Worm (Caenorhabditis elegans): Measurements from ENCODE around the gene C50B6.1.
A peak's percentile ranks its signal among the peaks of the same experiment; 100 is the strongest.

C50B6.1 gene

DNA sequence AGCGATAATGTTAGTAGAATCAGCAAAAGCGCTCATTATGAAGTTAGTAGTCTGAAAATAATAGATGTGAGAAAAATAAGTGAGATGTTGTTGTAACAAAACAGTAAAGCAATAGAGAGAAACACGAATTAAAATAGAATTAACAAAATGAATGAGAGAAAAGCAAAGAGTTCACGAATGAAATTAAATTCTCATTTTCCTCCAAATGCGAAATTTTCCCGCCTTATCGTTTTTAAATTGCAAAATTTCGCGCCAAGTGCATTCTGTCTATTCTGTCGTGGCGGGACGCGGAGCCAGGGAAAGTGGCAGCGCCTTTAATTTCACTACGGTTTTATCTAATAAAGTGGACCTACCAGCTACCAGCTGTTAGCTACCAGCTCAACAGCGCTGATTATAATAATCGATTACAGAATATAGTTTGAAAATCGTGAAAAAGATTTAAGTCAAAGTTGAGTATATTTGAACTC, 3.5 kb downstream of the C50B6.1 start, which contains the start of gene nasp-2 (continued):
- TF ChIP-seq dox-1 (GFP tag; IDR thresholded peaks at IDR 0.05) (peak; percentile 97), cebp-2 (GFP tag; IDR thresholded peaks at IDR 0.05) (no peak), nhr-27 (tag; optimal IDR thresholded peaks at IDR 0.05) (no peak), lin-40 (tag; optimal IDR thresholded peaks at IDR 0.05) (no peak), lir-1 (GFP tag; conservative IDR thresholded peaks at IDR 0.05) (peak; percentile 84), Y95B8A.8 (GFP tag; IDR thresholded peaks at IDR 0.05) (peak; percentile 97), efl-1 (GFP tag; optimal IDR thresholded peaks at IDR 0.05) (peak; percentile 100), lsy-27 (tag; optimal IDR thresholded peaks at IDR 0.05; ENCODE audit: borderline replicate concordance, insufficient read depth) (no peak), madf-3 (GFP tag; IDR thresholded peaks at IDR 0.05) (peak; percentile 94), tbp1 (GFP tag; optimal IDR thresholded peaks at IDR 0.05) (peak; percentile 73), Y67H2A.10 (GFP tag; conservative IDR thresholded peaks at IDR 0.05) (peak; percentile 84), F23B12.7 (tag; optimal IDR thresholded peaks at IDR 0.05; ENCODE audit: insufficient read depth) (peak; percentile 43), F49E8.2 (tag; optimal IDR thresholded peaks at IDR 0.05; ENCODE audit: insufficient read depth) (peak; percentile 96), ceh-91 (GFP tag; IDR thresholded peaks at IDR 0.05) (peak; percentile 99), atf-7 (tag; optimal IDR thresholded peaks at IDR 0.05) (no peak), unc-130 (GFP tag; optimal IDR thresholded peaks at IDR 0.05) (peak; percentile 90), sdz-38 (tag; optimal IDR thresholded peaks at IDR 0.05) (no peak), bed-1 (GFP tag; IDR thresholded peaks at IDR 0.05) (no peak), attf-6 (GFP tag; IDR thresholded peaks at IDR 0.05) (peak; percentile 89), F52B5.7 (tag; optimal IDR thresholded peaks at IDR 0.05) (no peak), F57A8.1 (GFP tag; optimal IDR thresholded peaks at IDR 0.05) (no peak), mxl-1 (tag; optimal IDR thresholded peaks at IDR 0.05) (no peak), F22D6.2 (tag; optimal IDR thresholded peaks at IDR 0.05) (no peak), ceh-27 (GFP tag; optimal IDR thresholded peaks at IDR 0.05) (peak; percentile 5), C17E4.6 (GFP tag; IDR thresholded peaks at IDR 0.05) (peak; percentile 88), zim-3 (tag; optimal IDR thresholded peaks at IDR 0.05) (no peak), akir-1 (GFP tag; optimal IDR thresholded peaks at IDR 0.05) (no peak), K11D2.4 (GFP tag; IDR thresholded peaks at IDR 0.05) (no peak), Y56A3A.18 (GFP tag; IDR thresholded peaks at IDR 0.05) (no peak), Y53F4B.3 (GFP tag; IDR thresholded peaks at IDR 0.05) (peak; percentile 89), snpc-3.4 (tag; optimal IDR thresholded peaks at IDR 0.05) (peak; percentile 95)

DNA sequence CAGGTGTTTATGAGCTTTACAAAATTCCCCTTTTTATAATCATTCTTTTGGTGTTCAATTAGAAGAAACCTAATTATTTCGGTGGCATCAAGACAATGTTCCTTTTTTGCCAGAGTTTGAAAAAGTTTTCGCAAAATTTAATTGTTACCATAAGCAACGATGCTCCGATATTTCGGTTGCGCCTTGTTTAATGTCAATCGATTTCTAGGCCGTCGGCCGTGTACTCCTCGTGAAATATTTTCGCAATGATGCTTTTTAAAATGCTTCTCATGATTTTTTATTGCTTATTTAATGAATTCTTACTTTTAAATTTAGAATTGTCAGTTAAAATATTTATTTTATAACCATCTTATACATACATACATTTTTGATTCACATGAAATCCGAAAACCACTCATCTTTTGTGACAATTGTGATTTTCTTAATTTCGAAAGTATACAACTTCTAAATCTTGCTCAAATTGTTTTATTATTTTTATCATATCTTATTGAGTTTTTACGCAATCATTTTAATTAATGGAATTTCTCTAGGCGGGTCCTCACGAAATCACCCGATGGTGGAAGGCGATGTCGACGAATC, 4.4 kb downstream of the C50B6.1 start, which contains the start of gene C50B6.3:
C50B6.3 (plus strand) TSS at position 529 of the 579 bp plus-strand sequence.
- no peak for TF ChIP-seq aptf-3 (GFP tag; IDR thresholded peaks at IDR 0.05)
- TF ChIP-seq F23B12.7 (tag; optimal IDR thresholded peaks at IDR 0.05; ENCODE audit: insufficient read depth): no peak
- TF ChIP-seq F37B4.10 (GFP tag; IDR thresholded peaks at IDR 0.05): no peak
- no peak for TF ChIP-seq mes-4 (tag; optimal IDR thresholded peaks at IDR 0.05)
- no peak for TF ChIP-seq lin-26 (GFP tag; IDR thresholded peaks at IDR 0.05)
- no peak for TF ChIP-seq T07F8.4 (tag; optimal IDR thresholded peaks at IDR 0.05)
- no peak for TF ChIP-seq nhr-90 (tag; optimal IDR thresholded peaks at IDR 0.05)
- no peak for TF ChIP-seq egl-18 (GFP tag; IDR thresholded peaks at IDR 0.05)
- TF ChIP-seq ztf-6 (GFP tag; IDR thresholded peaks at IDR 0.05): no peak
- no peak for TF ChIP-seq F55B11.4 (tag; optimal IDR thresholded peaks at IDR 0.05; ENCODE audit: borderline replicate concordance, insufficient read depth)
- TF ChIP-seq repo-1 (tag; optimal IDR thresholded peaks at IDR 0.05): no peak
- TF ChIP-seq athp-1 (tag; optimal IDR thresholded peaks at IDR 0.05): peak; percentile 30
- peak; percentile 96 for TF ChIP-seq ZK185.1 (tag; optimal IDR thresholded peaks at IDR 0.05; ENCODE audit: poor library complexity, severe bottlenecking)
- no peak for TF ChIP-seq hlh-12 (tag; optimal IDR thresholded peaks at IDR 0.05)
- no peak for TF ChIP-seq B0336.3 (GFP tag; IDR thresholded peaks at IDR 0.05)
- no peak for TF ChIP-seq C06A6.2 (GFP tag; conservative IDR thresholded peaks at IDR 0.05)
- TF ChIP-seq egl-44 (GFP tag; IDR thresholded peaks at IDR 0.05): no peak
- no peak for TF ChIP-seq F57C9.4 (tag; optimal IDR thresholded peaks at IDR 0.05)
- TF ChIP-seq akir-1 (GFP tag; optimal IDR thresholded peaks at IDR 0.05): peak; percentile 63
- no peak for TF ChIP-seq Y95B8A.8 (GFP tag; IDR thresholded peaks at IDR 0.05)
- TF ChIP-seq dpff-1 (tag; optimal IDR thresholded peaks at IDR 0.05): no peak

All from whole organism, young adult.